Fruit fly (Drosophila melanogaster) whole organism, embryonic: ENCODE measurements around the gene mat.

Experiments
- Antp ChIP-seq: fragments of 200-800 bp; sonication (Bioruptor generic); optimal IDR thresholded peaks from 3 replicates; lab custom pipeline; 2016; ENCODE audit warnings: missing biosample characterization, missing genetic modification characterization
- Bteb2 ChIP-seq: fragments of 200-800 bp; sonication (Bioruptor generic); optimal IDR thresholded peaks from 2 replicates; lab custom pipeline; 2016; ENCODE audit warnings: missing biosample characterization, missing genetic modification characterization
- CG10366 ChIP-seq: fragments of 200-800 bp; sonication (Bioruptor generic); IDR thresholded peaks from 2 replicates; pipeline ENCODE4 v1.3.6; 2022; ENCODE audit warnings: missing biosample characterization, missing genetic modification characterization
- CG10959 ChIP-seq: fragments of 200-800 bp; sonication (Bioruptor generic); IDR thresholded peaks from 2 replicates; pipeline ENCODE4 v1.3.6; 2022; ENCODE audit warnings: missing biosample characterization, missing genetic modification characterization
- CG12071 ChIP-seq: fragments of 200-800 bp; sonication (Bioruptor generic); optimal IDR thresholded peaks from 3 replicates; lab custom pipeline; 2018; ENCODE audit warnings: missing biosample characterization, mild to moderate bottlenecking, missing genetic modification characterization
- CG15601 ChIP-seq: fragments of 200-800 bp; sonication (Bioruptor generic); optimal IDR thresholded peaks from 3 replicates; lab custom pipeline; 2019; ENCODE audit warnings: missing biosample characterization, mild to moderate bottlenecking, missing genetic modification characterization, moderate library complexity
- CG18599 ChIP-seq: fragments of 200-800 bp; sonication (Bioruptor generic); optimal IDR thresholded peaks from 3 replicates; lab custom pipeline; 2017; ENCODE audit warnings: missing biosample characterization, missing genetic modification characterization, mild to moderate bottlenecking, moderate library complexity, missing genetic modification reagents
- CG18764 ChIP-seq: fragments of 200-800 bp; sonication (Bioruptor generic); optimal IDR thresholded peaks from 3 replicates; lab custom pipeline; 2016; ENCODE audit warnings: missing biosample characterization, missing genetic modification characterization
- CG30020 ChIP-seq: fragments of 200-800 bp; optimal IDR thresholded peaks from 2 replicates; lab custom pipeline; 2019; ENCODE audit warnings: missing biosample characterization, mild to moderate bottlenecking, missing genetic modification characterization, moderate library complexity
- CG32532 ChIP-seq: fragments of 200-800 bp; sonication (Bioruptor generic); IDR thresholded peaks from 2 replicates; pipeline ENCODE4 v1.3.6; 2022; ENCODE audit warnings: missing biosample characterization, missing genetic modification characterization
- CG3838 ChIP-seq: fragments of 200-800 bp; sonication (Bioruptor generic); optimal IDR thresholded peaks from 3 replicates; lab custom pipeline; 2016; ENCODE audit warnings: missing biosample characterization, missing genetic modification characterization
- CG7963 ChIP-seq: fragments of 200-800 bp; sonication (Bioruptor generic); IDR thresholded peaks from 3 replicates; pipeline ENCODE4 v1.3.6; 2022; ENCODE audit warnings: missing biosample characterization, missing genetic modification characterization; ENCODE audit not compliant: partially characterized antibody
- CG8290 ChIP-seq, 3 experiments: fragments of 200-800 bp; sonication (Bioruptor generic); optimal IDR thresholded peaks; 2 replicates each; lab custom pipeline; 2016 to 2019; ENCODE audit warnings: missing biosample characterization in 3 of 3, missing genetic modification characterization in 3 of 3, mild to moderate bottlenecking in 2 of 3, moderate library complexity in 1 of 3
- Fer2 ChIP-seq: fragments of 200-800 bp; sonication (Bioruptor generic); optimal IDR thresholded peaks from 2 replicates; lab custom pipeline; 2018; ENCODE audit warnings: missing biosample characterization, mild to moderate bottlenecking, missing genetic modification characterization, moderate library complexity
- Hr3 ChIP-seq: fragments of 200-800 bp; sonication (Bioruptor generic); optimal IDR thresholded peaks from 3 replicates; lab custom pipeline; 2016; ENCODE audit warnings: missing biosample characterization, missing genetic modification characterization
- Hsf ChIP-seq: fragments of 200-800 bp; sonication (Bioruptor generic); optimal IDR thresholded peaks from 3 replicates; lab custom pipeline; 2016; ENCODE audit warnings: missing biosample characterization, missing genetic modification characterization
- MTF-1 ChIP-seq: fragments of 200-800 bp; sonication (Bioruptor generic); optimal IDR thresholded peaks from 2 replicates; lab custom pipeline; 2018; ENCODE audit warnings: missing biosample characterization, mild to moderate bottlenecking, missing genetic modification characterization, borderline replicate concordance
- Nf-YC ChIP-seq: fragments of 200-800 bp; optimal IDR thresholded peaks from 3 replicates; lab custom pipeline; 2019; ENCODE audit warnings: missing biosample characterization, mild to moderate bottlenecking, missing genetic modification characterization, moderate library complexity
- Rfx ChIP-seq: fragments of 200-800 bp; sonication (Bioruptor generic); IDR thresholded peaks from 2 replicates; pipeline ENCODE4 v1.3.6; 2022; ENCODE audit warnings: missing biosample characterization, missing genetic modification characterization
- Sin3A ChIP-seq: fragments of >200 bp; optimal IDR thresholded peaks from 2 replicates; lab custom pipeline; 2018
- Sox100B ChIP-seq: fragments of 200-800 bp; sonication (Bioruptor generic); optimal IDR thresholded peaks from 3 replicates; lab custom pipeline; 2018; ENCODE audit warnings: missing biosample characterization, mild to moderate bottlenecking, missing genetic modification characterization
- YL-1 ChIP-seq: fragments of 200-800 bp; sonication (Bioruptor generic); optimal IDR thresholded peaks from 3 replicates; lab custom pipeline; 2017; ENCODE audit warnings: missing biosample characterization, mild to moderate bottlenecking, missing genetic modification characterization
- ase ChIP-seq: fragments of 200-800 bp; sonication (Bioruptor generic); IDR thresholded peaks from 3 replicates; pipeline ENCODE4 v1.3.6; 2022; ENCODE audit warnings: missing biosample characterization, missing genetic modification characterization
- br ChIP-seq: fragments of >200 bp; optimal IDR thresholded peaks from 2 replicates; lab custom pipeline; 2017
- dimm ChIP-seq: fragments of 200-800 bp; sonication (Bioruptor generic); IDR thresholded peaks from 2 replicates; pipeline ENCODE4 v1.3.6; 2022; ENCODE audit warnings: missing biosample characterization, missing genetic modification characterization
- dysf ChIP-seq: fragments of 200-800 bp; sonication (Bioruptor generic); IDR thresholded peaks from 3 replicates; pipeline ENCODE4 v1.3.6; 2022; ENCODE audit warnings: missing biosample characterization, missing genetic modification characterization
- fu2 ChIP-seq: fragments of 200-800 bp; sonication (Bioruptor generic); optimal IDR thresholded peaks from 2 replicates; lab custom pipeline; 2016; ENCODE audit warnings: missing biosample characterization, missing genetic modification characterization
- h ChIP-seq: fragments of >200 bp; optimal IDR thresholded peaks from 2 replicates; lab custom pipeline; 2017
- hb ChIP-seq: fragments of 200-800 bp; sonication (Bioruptor generic); IDR thresholded peaks from 3 replicates; pipeline ENCODE4 v1.3.6; 2022; ENCODE audit warnings: missing biosample characterization, missing genetic modification characterization; ENCODE audit not compliant: partially characterized antibody
- hkb ChIP-seq, 2 experiments: fragments of 200-800 bp in 1 of 2; fragments of >200 bp in 1 of 2; sonication (Bioruptor generic) in 1 of 2; IDR thresholded peaks in 1 of 2; optimal IDR thresholded peaks in 1 of 2; 2 replicates each; pipeline versions ENCODE4 v1.3.6 to Lab custom; 2017 to 2022; ENCODE audit warnings: missing biosample characterization in 1 of 2, missing genetic modification characterization in 1 of 2
- klu ChIP-seq: fragments of 200-800 bp; sonication (Bioruptor generic); IDR thresholded peaks from 2 replicates; pipeline ENCODE4 v1.3.6; 2022; ENCODE audit warnings: missing biosample characterization, missing genetic modification characterization
- luna ChIP-seq: fragments of 200-800 bp; sonication (Bioruptor generic); optimal IDR thresholded peaks from 2 replicates; lab custom pipeline; 2016; ENCODE audit warnings: missing biosample characterization, missing genetic modification characterization
- maf-S ChIP-seq: fragments of 200-800 bp; sonication (Bioruptor generic); optimal IDR thresholded peaks from 2 replicates; lab custom pipeline; 2016; ENCODE audit warnings: missing biosample characterization, missing genetic modification characterization
- mirr ChIP-seq: fragments of 200-800 bp; sonication (Bioruptor generic); optimal IDR thresholded peaks from 3 replicates; lab custom pipeline; 2018; ENCODE audit warnings: missing biosample characterization, mild to moderate bottlenecking, missing genetic modification characterization
- otp ChIP-seq: fragments of 200-800 bp; sonication (Bioruptor generic); IDR thresholded peaks from 3 replicates; pipeline ENCODE4, ENCODE4 v1.3.6; 2022; ENCODE audit warnings: missing biosample characterization, missing genetic modification characterization
- peb ChIP-seq: fragments of 200-800 bp; sonication (Bioruptor generic); IDR thresholded peaks from 2 replicates; pipeline ENCODE4 v1.3.6; 2022; ENCODE audit warnings: missing biosample characterization, missing genetic modification characterization
- pnt ChIP-seq: fragments of 200-800 bp; sonication (Bioruptor generic); optimal IDR thresholded peaks from 3 replicates; lab custom pipeline; 2016; ENCODE audit warnings: missing biosample characterization, missing genetic modification characterization
- repo ChIP-seq: fragments of 200-800 bp; sonication (Bioruptor generic); optimal IDR thresholded peaks from 2 replicates; lab custom pipeline; 2016; ENCODE audit warnings: missing biosample characterization, missing genetic modification characterization
- sc ChIP-seq, 3 experiments: fragments of >200 bp in 2 of 3; fragments of 200-800 bp in 1 of 3; sonication (Bioruptor generic) in 1 of 3; optimal IDR thresholded peaks; 2 replicates in 2 of 3; 3 replicates in 1 of 3; lab custom pipeline; 2017; ENCODE audit warnings: mild to moderate bottlenecking in 1 of 3, missing biosample characterization in 1 of 3, missing genetic modification characterization in 1 of 3, missing genetic modification reagents in 1 of 3
- slp2 ChIP-seq: fragments of 200-800 bp; sonication (Bioruptor generic); optimal IDR thresholded peaks from 2 replicates; lab custom pipeline; 2016; ENCODE audit warnings: missing biosample characterization, missing genetic modification characterization
- tio ChIP-seq: fragments of 200-800 bp; sonication (Bioruptor generic); optimal IDR thresholded peaks from 2 replicates; lab custom pipeline; 2017; ENCODE audit warnings: missing biosample characterization, missing genetic modification characterization, inconsistent platforms
- tx ChIP-seq: fragments of 200-800 bp; sonication (Bioruptor generic); optimal IDR thresholded peaks from 2 replicates; lab custom pipeline; 2016; ENCODE audit warnings: missing biosample characterization, missing genetic modification characterization
- usp ChIP-seq: fragments of >200 bp; optimal IDR thresholded peaks from 2 replicates; lab custom pipeline; 2017; ENCODE audit warnings: missing biosample characterization, missing genetic modification characterization
- vnd ChIP-seq: fragments of 200-800 bp; sonication (Bioruptor generic); IDR thresholded peaks from 3 replicates; pipeline ENCODE4 v1.3.6; 2022; ENCODE audit warnings: missing biosample characterization, missing genetic modification characterization; ENCODE audit not compliant: partially characterized antibody
- wor ChIP-seq: fragments of 200-800 bp; sonication (Bioruptor generic); IDR thresholded peaks from 2 replicates; pipeline ENCODE4 v1.3.6; 2022; ENCODE audit warnings: missing biosample characterization, missing genetic modification characterization
- yki ChIP-seq: fragments of >200 bp; optimal IDR thresholded peaks from 3 replicates; lab custom pipeline; 2018

Gene mat

DNA sequence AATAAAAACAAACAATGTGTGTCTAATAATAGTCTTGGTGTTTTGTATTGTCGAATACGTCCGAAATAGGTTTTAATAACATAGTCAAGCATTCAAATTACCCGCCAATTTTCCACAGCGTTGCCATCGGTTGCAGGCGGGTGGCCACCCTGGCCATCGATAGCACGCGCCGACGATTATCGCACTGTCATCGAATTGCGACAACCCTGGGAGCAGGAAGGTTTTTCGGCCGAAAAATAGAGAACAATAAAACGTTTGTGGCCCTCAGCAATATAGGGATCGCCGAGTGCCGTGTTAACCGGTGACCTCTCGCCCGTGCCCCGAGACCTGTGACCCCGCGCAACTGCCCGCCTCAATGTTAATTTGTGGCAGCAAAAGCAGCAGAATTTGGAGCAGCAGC, 31.0 kb upstream of the mat start, which contains the start of gene Usp10 (continued):
- TF ChIP-seq CG3838 (GFP tag; lab: Kevin White, UChicago) (no peak), repo (GFP tag; lab: Kevin White, UChicago) (no peak), Rfx (GFP tag; lab: Robert Waterston, UW) (peak; percentile 31; the same call in 1 of the 2 replicates), luna (GFP tag; lab: Kevin White, UChicago) (no peak), sc (optimal IDR thresholded peaks at IDR 0.05; lab: Kevin White, UChicago) (no peak), sc (GFP tag; optimal IDR thresholded peaks at IDR 0.05; lab: Kevin White, UChicago) (no peak), br (lab: Kevin White, UChicago) (no peak), hb (peak; percentile 73; the same call in 1 of the 3 replicates), slp2 (GFP tag; lab: Kevin White, UChicago) (no peak), Fer2 (tag; lab: Kevin White, UChicago) (no peak), otp (GFP tag; lab: Robert Waterston, UW) (no peak), ase (GFP tag; lab: Robert Waterston, UW) (no peak), CG18764 (GFP tag; lab: Kevin White, UChicago) (no peak), Nf-YC (tag; lab: Kevin White, UChicago) (no peak), CG15601 (tag; lab: Kevin White, UChicago) (no peak), hkb (optimal IDR thresholded peaks at IDR 0.05; lab: Kevin White, UChicago) (no peak), hkb (GFP tag; IDR thresholded peaks at IDR 0.05; lab: Robert Waterston, UW) (no peak), CG10959 (no peak), YL-1 (GFP tag; lab: Kevin White, UChicago) (no peak), Sin3A (lab: Kevin White, UChicago) (peak; percentile 56), mirr (GFP tag; lab: Kevin White, UChicago) (no peak), CG10366 (GFP tag; lab: Robert Waterston, UW) (no peak), MTF-1 (GFP tag; lab: Kevin White, UChicago) (no peak), usp (GFP tag; lab: Kevin White, UChicago) (no peak), Antp (no peak), tio (GFP tag; lab: Kevin White, UChicago) (no peak), yki (no peak), Hr3 (GFP tag; lab: Kevin White, UChicago) (no peak), CG30020 (tag; lab: Kevin White, UChicago) (no peak), h (lab: Kevin White, UChicago) (no peak), wor (GFP tag; lab: Robert Waterston, UW) (no peak), Sox100B (GFP tag; lab: Kevin White, UChicago) (no peak), CG7963 (GFP tag; lab: Robert Waterston, UW) (peak; percentile 73), fu2 (GFP tag; lab: Kevin White, UChicago) (no peak), pnt (GFP tag; lab: Kevin White, UChicago) (no peak), dysf (no peak), Bteb2 (no peak), Hsf (GFP tag; lab: Kevin White, UChicago) (no peak), maf-S (GFP tag; lab: Kevin White, UChicago) (no peak), CG8290 (GFP tag; optimal IDR thresholded peaks at IDR 0.05; lab: Kevin White, UChicago) (no peak), CG8290 (tag; optimal IDR thresholded peaks at IDR 0.05; lab: Kevin White, UChicago) (peak in 1 of 2 experiments; percentile 47), CG32532 (GFP tag; lab: Robert Waterston, UW) (no peak), vnd (peak; percentile 56; the same call in 2 of the 3 replicates), CG18599 (no peak), dimm (no peak), peb (no peak), CG12071 (GFP tag; lab: Kevin White, UChicago) (no peak), klu (GFP tag; lab: Robert Waterston, UW) (no peak), tx (GFP tag; lab: Kevin White, UChicago) (no peak)
